Worm (Caenorhabditis elegans): ENCODE results near the gene Y77E11A.7.

The Y77E11A.7 gene

DNA sequence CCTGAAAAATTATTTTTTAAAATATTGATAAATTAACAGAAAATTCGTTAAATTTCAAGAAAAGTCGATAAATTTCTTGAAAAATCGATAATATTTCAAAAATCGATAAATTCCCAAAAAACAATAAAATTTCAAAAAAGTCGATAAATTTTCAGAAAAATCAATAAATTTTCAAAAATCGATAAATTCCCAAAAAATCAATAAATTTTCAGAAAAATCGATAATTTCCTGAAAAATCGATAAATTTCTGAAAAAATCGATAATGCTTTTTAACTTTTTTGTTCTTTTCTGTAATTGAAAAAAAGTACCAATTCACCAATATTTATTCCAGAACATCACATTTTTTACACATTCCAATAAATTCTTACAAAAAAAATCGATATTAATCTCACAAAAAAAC, 15.5 kb upstream of the Y77E11A.7 start:
- TF ChIP-seq sdc-2 (tag; optimal IDR thresholded peaks at IDR 0.05): no peak
- peak; percentile 90 for TF ChIP-seq ceh-48 (tag; optimal IDR thresholded peaks at IDR 0.05)

DNA sequence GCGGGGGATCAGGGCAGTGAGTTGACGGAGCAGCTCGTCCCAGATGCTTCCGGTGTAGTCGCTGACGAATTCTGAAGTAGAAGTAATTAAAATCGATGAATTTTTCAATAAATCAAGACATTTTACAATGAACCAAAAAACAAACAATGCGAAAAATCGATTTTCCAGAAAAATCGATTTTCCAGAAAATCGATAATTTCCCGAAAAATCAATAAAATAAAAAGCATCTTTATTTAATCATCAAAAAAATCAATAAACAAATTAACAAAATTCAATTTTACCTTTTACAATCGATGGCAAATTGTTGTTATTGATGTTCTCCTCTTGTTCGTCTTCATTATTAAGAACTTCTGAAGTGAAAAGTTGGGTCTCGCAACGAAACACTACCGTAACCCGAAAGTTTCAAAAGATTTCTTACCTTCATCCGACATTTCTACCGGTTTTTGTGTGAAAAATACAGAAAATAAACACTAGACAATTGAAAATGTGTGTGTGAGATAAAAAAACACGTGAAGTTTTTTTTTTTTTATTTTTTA, 15.0 kb upstream of the Y77E11A.7 start, which contains the start of gene clp-6:
Gene clp-6, minus strand, starts transcription at position 486 of the 536 bp plus-strand sequence.
- TF ChIP-seq madf-2 (tag; optimal IDR thresholded peaks at IDR 0.05) (no peak), pros-1 (tag; optimal IDR thresholded peaks at IDR 0.05) (no peak), tbx-2 (tag; optimal IDR thresholded peaks at IDR 0.05) (no peak), ceh-14 (tag; optimal IDR thresholded peaks at IDR 0.05) (no peak), unc-42 (tag; optimal IDR thresholded peaks at IDR 0.05) (no peak), pha-2 (tag; optimal IDR thresholded peaks at IDR 0.05) (no peak), sdc-2 (tag; optimal IDR thresholded peaks at IDR 0.05) (no peak), unc-86 (tag; optimal IDR thresholded peaks at IDR 0.05) (no peak), K09A11.1 (tag; optimal IDR thresholded peaks at IDR 0.05; ENCODE audit: insufficient read depth) (no peak), lim-6 (tag; optimal IDR thresholded peaks at IDR 0.05) (no peak), eyg-1 (tag; optimal IDR thresholded peaks at IDR 0.05) (no peak), hlh-15 (tag; optimal IDR thresholded peaks at IDR 0.05) (no peak), pag-3 (tag; optimal IDR thresholded peaks at IDR 0.05; ENCODE audit: borderline replicate concordance) (no peak), nhr-11 (tag; optimal IDR thresholded peaks at IDR 0.05) (no peak), fkh-10 (GFP tag; optimal IDR thresholded peaks at IDR 0.05) (no peak), ref-2 (tag; optimal IDR thresholded peaks at IDR 0.05) (no peak), C08G9.2 (tag; optimal IDR thresholded peaks at IDR 0.05) (no peak), F13H6.1 (tag; optimal IDR thresholded peaks at IDR 0.05) (no peak), ceh-22 (tag; optimal IDR thresholded peaks at IDR 0.05) (no peak)

DNA sequence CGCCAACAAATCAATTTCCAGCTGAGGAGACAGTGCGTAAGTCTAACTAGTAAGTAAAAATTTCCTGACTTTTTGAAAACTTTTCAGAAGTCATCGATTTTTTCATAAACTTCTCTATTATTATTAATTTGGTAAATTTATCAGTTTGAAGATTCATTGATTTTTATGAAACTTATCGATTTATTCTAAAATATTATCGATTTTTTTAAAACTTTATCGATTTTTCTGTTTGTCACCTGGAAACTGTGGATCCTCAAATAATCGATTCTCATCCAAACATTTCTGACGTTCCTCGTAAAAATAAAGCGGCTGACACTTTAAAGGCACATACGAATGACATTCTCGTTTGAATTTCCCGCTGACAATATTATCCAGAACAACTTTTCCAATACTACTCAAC, 14.3 kb upstream of the Y77E11A.7 start:
- TF ChIP-seq unc-42 (tag; optimal IDR thresholded peaks at IDR 0.05): no peak
- TF ChIP-seq fkh-6 (tag; optimal IDR thresholded peaks at IDR 0.05): no peak
- TF ChIP-seq ets-4 (tag; optimal IDR thresholded peaks at IDR 0.05): no peak
- no peak for TF ChIP-seq pros-1 (tag; optimal IDR thresholded peaks at IDR 0.05)

DNA sequence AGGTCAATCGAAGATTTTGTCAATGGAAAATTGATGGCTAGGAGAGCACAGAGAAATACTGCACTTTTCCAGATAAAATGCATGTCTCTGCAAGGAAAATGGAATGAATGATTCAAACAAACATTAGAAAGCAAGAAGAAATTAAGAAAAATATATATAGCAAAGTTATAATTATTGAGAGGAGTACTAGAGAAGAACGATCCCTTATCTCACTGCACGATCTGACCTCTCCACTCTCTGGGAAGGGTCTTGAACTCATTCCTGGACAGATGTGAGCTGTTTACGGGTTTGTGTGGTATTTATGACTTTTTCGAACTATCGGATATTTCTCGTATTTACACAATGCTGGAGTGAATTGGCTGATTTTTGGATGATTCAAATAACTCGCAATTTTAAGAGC, 10.6 kb upstream of the Y77E11A.7 start, which contains the start of gene Y77E11A.23:
Gene Y77E11A.23, minus strand, starts transcription at position 107 of the 400 bp plus-strand sequence.
- TF ChIP-seq ceh-6 (GFP tag; optimal IDR thresholded peaks at IDR 0.05): no peak
- TF ChIP-seq unc-3 (GFP tag; conservative IDR thresholded peaks at IDR 0.05): no peak
- no peak for TF ChIP-seq unc-3 (tag; optimal IDR thresholded peaks at IDR 0.05)
- no peak for TF ChIP-seq ceh-9 (tag; optimal IDR thresholded peaks at IDR 0.05)
- no peak for TF ChIP-seq Y22D7AL.16 (tag; optimal IDR thresholded peaks at IDR 0.05)
- no peak for TF ChIP-seq hlh-13 (GFP tag; optimal IDR thresholded peaks at IDR 0.05)
- TF ChIP-seq fkh-6 (tag; optimal IDR thresholded peaks at IDR 0.05): no peak
- no peak for TF ChIP-seq ceh-22 (tag; optimal IDR thresholded peaks at IDR 0.05)
- TF ChIP-seq hlh-8 (tag; optimal IDR thresholded peaks at IDR 0.05): no peak

DNA sequence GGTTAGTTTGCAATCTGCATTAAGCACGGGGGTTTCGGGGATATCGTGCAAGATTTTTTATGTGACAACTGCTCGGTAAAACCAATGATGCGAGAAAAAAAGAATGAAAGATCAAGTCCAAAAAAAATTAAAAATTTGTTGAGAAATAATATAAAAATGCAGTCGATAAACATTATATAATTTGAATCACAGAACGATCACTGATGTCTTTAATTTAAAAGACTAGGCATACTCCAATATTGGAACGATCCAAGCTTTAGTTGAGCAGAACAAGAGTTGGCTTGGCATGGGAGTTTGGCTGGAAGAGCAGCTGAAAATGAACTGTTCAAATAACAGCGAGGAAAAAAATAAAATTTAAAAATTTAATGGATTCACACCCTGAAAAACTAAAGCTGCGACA, 7.6 kb upstream of the Y77E11A.7 start, which contains the start of gene clec-171:
Gene clec-171, minus strand, starts transcription at position 101 of the 400 bp plus-strand sequence.
- TF ChIP-seq C38D4.7 (GFP tag; optimal IDR thresholded peaks at IDR 0.05): no peak
- no peak for TF ChIP-seq ceh-2 (tag; optimal IDR thresholded peaks at IDR 0.05)
- no peak for TF ChIP-seq T23F11.4 (GFP tag; optimal IDR thresholded peaks at IDR 0.05)
- TF ChIP-seq pag-3 (tag; optimal IDR thresholded peaks at IDR 0.05; ENCODE audit: borderline replicate concordance): no peak
- TF ChIP-seq mec-3 (tag; optimal IDR thresholded peaks at IDR 0.05; ENCODE audit: borderline replicate concordance): no peak
- TF ChIP-seq odd-2 (tag; optimal IDR thresholded peaks at IDR 0.05): no peak
- TF ChIP-seq pha-4 (tag; optimal IDR thresholded peaks at IDR 0.05): no peak
- no peak for TF ChIP-seq elt-4 (tag; optimal IDR thresholded peaks at IDR 0.05)
- TF ChIP-seq ceh-9 (tag; optimal IDR thresholded peaks at IDR 0.05): no peak
- no peak for TF ChIP-seq unc-86 (tag; optimal IDR thresholded peaks at IDR 0.05)
- TF ChIP-seq npax-4 (tag; optimal IDR thresholded peaks at IDR 0.05): no peak
- TF ChIP-seq ets-4 (tag; optimal IDR thresholded peaks at IDR 0.05): no peak
- no peak for TF ChIP-seq fkh-6 (tag; optimal IDR thresholded peaks at IDR 0.05)
- TF ChIP-seq ref-2 (tag; optimal IDR thresholded peaks at IDR 0.05): no peak
- no peak for TF ChIP-seq zip-5 (tag; optimal IDR thresholded peaks at IDR 0.05)
- TF ChIP-seq lim-6 (tag; optimal IDR thresholded peaks at IDR 0.05): no peak
- no peak for TF ChIP-seq ztf-16 (tag; optimal IDR thresholded peaks at IDR 0.05)
- TF ChIP-seq pqm-1 (tag; optimal IDR thresholded peaks at IDR 0.05): no peak
- TF ChIP-seq lin-11 (tag; optimal IDR thresholded peaks at IDR 0.05): no peak
- TF ChIP-seq Y22D7AL.16 (tag; optimal IDR thresholded peaks at IDR 0.05): no peak

Measured in whole organism, late embryonic.